Worm (Caenorhabditis elegans) whole organism, L1 larva: Measurements from ENCODE around the gene C36A4.10.

Experiments
- C16A3.4 ChIP-seq: fragments of 150-350 bp; optimal IDR thresholded peaks from 2 replicates; lab custom pipeline; 2014; ENCODE audit warnings: missing biosample characterization, missing genetic modification characterization
- C34B4.2 ChIP-seq: sonication (generic microtip); optimal IDR thresholded peaks from 2 replicates; lab custom pipeline; 2017; ENCODE audit warnings: mild to moderate bottlenecking, missing genetic modification characterization, missing compliant biosample characterization
- F16B12.6 ChIP-seq: fragments of 150-350 bp; optimal IDR thresholded peaks from 2 replicates; lab custom pipeline; 2014; ENCODE audit warnings: missing biosample characterization, missing genetic modification characterization
- Y116A8C.19 ChIP-seq: sonication (generic microtip); optimal IDR thresholded peaks from 2 replicates; lab custom pipeline; 2016; ENCODE audit warnings: missing compliant biosample characterization, missing genetic modification characterization, borderline replicate concordance
- alr-1 ChIP-seq: fragments of 200-800 bp; sonication (Bioruptor generic); optimal IDR thresholded peaks from 2 replicates; lab custom pipeline; 2018; ENCODE audit warnings: borderline replicate concordance, mild to moderate bottlenecking, missing genetic modification characterization, missing compliant biosample characterization
- aly-2 ChIP-seq: fragments of 150-350 bp; optimal IDR thresholded peaks from 2 replicates; lab custom pipeline; 2014; ENCODE audit warnings: missing biosample characterization, missing genetic modification characterization
- ama-1 ChIP-seq: fragments of 150-350 bp; optimal IDR thresholded peaks from 2 replicates; lab custom pipeline; 2014
- blmp-1 ChIP-seq: fragments of 150-350 bp; optimal IDR thresholded peaks from 2 replicates; lab custom pipeline; 2014; ENCODE audit warnings: missing biosample characterization, missing genetic modification characterization
- ceh-82 ChIP-seq, 3 experiments: fragments of 150-350 bp in 1 of 3; sonication (generic microtip) in 2 of 3; optimal IDR thresholded peaks; 2 replicates each; lab custom pipeline; 2014 to 2017; ENCODE audit warnings: missing biosample characterization in 3 of 3, missing genetic modification characterization in 3 of 3
- dpl-1 ChIP-seq, 3 experiments: fragments of 150-350 bp in 2 of 3; sonication (generic microtip) in 1 of 3; optimal IDR thresholded peaks; 2 replicates each; lab custom pipeline; 2014 to 2017; ENCODE audit warnings: missing biosample characterization in 3 of 3, missing genetic modification characterization in 3 of 3, missing genetic modification reagents in 3 of 3
- egl-13 ChIP-seq: sonication (generic microtip); optimal IDR thresholded peaks from 2 replicates; lab custom pipeline; 2016; ENCODE audit warnings: missing genotype, missing genetic modification reagents, missing genetic modification characterization, missing compliant biosample characterization
- ets-5 ChIP-seq: fragments of 200-800 bp; sonication (Bioruptor generic); IDR thresholded peaks from 2 replicates; pipeline ENCODE4 v1.3.6; 2022; ENCODE audit warnings: missing genetic modification characterization, missing compliant biosample characterization
- fkh-10 ChIP-seq: sonication (generic microtip); optimal IDR thresholded peaks from 2 replicates; lab custom pipeline; 2017; ENCODE audit warnings: missing biosample characterization, missing genetic modification reagents, missing genetic modification characterization
- fkh-4 ChIP-seq: sonication (generic microtip); optimal IDR thresholded peaks from 2 replicates; lab custom pipeline; 2016; ENCODE audit warnings: missing compliant biosample characterization, missing genetic modification characterization, borderline replicate concordance
- grh-1 ChIP-seq: fragments of 200-800 bp; sonication (Bioruptor generic); IDR thresholded peaks from 2 replicates; pipeline ENCODE4 v1.3.6; 2022; ENCODE audit warnings: missing genetic modification reagents, missing genetic modification characterization, missing compliant biosample characterization
- hlh-17 ChIP-seq: fragments of 200-800 bp; sonication (Bioruptor generic); optimal IDR thresholded peaks from 2 replicates; lab custom pipeline; 2018; ENCODE audit warnings: missing genetic modification characterization, mild to moderate bottlenecking, missing compliant biosample characterization, moderate library complexity, borderline replicate concordance
- isw-1 ChIP-seq: fragments of 200-800 bp; sonication (Bioruptor generic); IDR thresholded peaks from 2 replicates; pipeline ENCODE4 v1.3.6; 2022; ENCODE audit warnings: missing genetic modification characterization, missing compliant biosample characterization
- lin-13 ChIP-seq: fragments of 150-350 bp; optimal IDR thresholded peaks from 2 replicates; lab custom pipeline; 2014; ENCODE audit warnings: missing biosample characterization, missing genetic modification reagents, missing genetic modification characterization
- lin-14 ChIP-seq: fragments of 200-800 bp; sonication (Bioruptor generic); optimal IDR thresholded peaks from 2 replicates; lab custom pipeline; 2018; ENCODE audit warnings: mild to moderate bottlenecking, missing genetic modification characterization, moderate library complexity, missing compliant biosample characterization
- lin-15B ChIP-seq: fragments of 150-350 bp; sonication (generic microtip); optimal IDR thresholded peaks from 3 replicates; lab custom pipeline; 2014; ENCODE audit warnings: missing biosample characterization, missing genetic modification characterization
- lin-35 ChIP-seq, 2 experiments: fragments of 150-350 bp; optimal IDR thresholded peaks; 2 replicates each; lab custom pipeline; 2014; ENCODE audit warnings: missing biosample characterization in 2 of 2, missing genetic modification characterization in 2 of 2, missing genetic modification reagents in 2 of 2
- lsy-2 ChIP-seq, 2 experiments: fragments of 150-350 bp; optimal IDR thresholded peaks; 2 replicates each; lab custom pipeline; 2014; ENCODE audit warnings: missing biosample characterization in 2 of 2, missing genetic modification characterization in 2 of 2
- mab-9 ChIP-seq: fragments of 200-800 bp; sonication (Bioruptor generic); IDR thresholded peaks from 2 replicates; pipeline ENCODE4 v1.3.6; 2022; ENCODE audit warnings: missing genetic modification reagents, missing genetic modification characterization, missing compliant biosample characterization
- mdl-1 ChIP-seq, 2 experiments: fragments of 150-350 bp; optimal IDR thresholded peaks; 2 replicates each; lab custom pipeline; 2014 to 2017; ENCODE audit warnings: missing biosample characterization in 2 of 2, missing genetic modification characterization in 2 of 2, inconsistent platforms in 1 of 2
- mef-2 ChIP-seq: fragments of 150-350 bp; optimal IDR thresholded peaks from 2 replicates; lab custom pipeline; 2014; ENCODE audit warnings: missing biosample characterization, missing genetic modification characterization
- mep-1 ChIP-seq: fragments of 150-350 bp; optimal IDR thresholded peaks from 2 replicates; lab custom pipeline; 2014; ENCODE audit warnings: missing biosample characterization, missing genetic modification characterization
- nhr-11 ChIP-seq: fragments of 150-350 bp; optimal IDR thresholded peaks from 2 replicates; lab custom pipeline; 2014; ENCODE audit warnings: missing biosample characterization, missing genetic modification characterization
- nhr-237 ChIP-seq: fragments of 150-350 bp; optimal IDR thresholded peaks from 2 replicates; lab custom pipeline; 2014; ENCODE audit warnings: missing biosample characterization, missing genetic modification characterization
- nhr-47 ChIP-seq: sonication (generic microtip); optimal IDR thresholded peaks from 2 replicates; lab custom pipeline; 2016; ENCODE audit warnings: mild to moderate bottlenecking, missing genetic modification characterization, moderate library complexity, missing compliant biosample characterization
- nhr-71 ChIP-seq: sonication (generic microtip); optimal IDR thresholded peaks from 2 replicates; lab custom pipeline; 2016; ENCODE audit warnings: mild to moderate bottlenecking, missing genetic modification characterization, moderate library complexity, missing compliant biosample characterization
- nhr-76 ChIP-seq: sonication (generic microtip); optimal IDR thresholded peaks from 2 replicates; lab custom pipeline; 2017; ENCODE audit warnings: missing biosample characterization, missing genetic modification characterization
- nhr-84 ChIP-seq: sonication (generic microtip); optimal IDR thresholded peaks from 2 replicates; lab custom pipeline; 2017; ENCODE audit warnings: missing biosample characterization, missing genetic modification characterization
- nhr-85 ChIP-seq: sonication (generic microtip); peaks from one replicate; lab custom pipeline; 2016; ENCODE audit warnings: missing genetic modification characterization, inconsistent platforms, missing compliant biosample characterization
- nhr-90 ChIP-seq: sonication (generic microtip); optimal IDR thresholded peaks from 2 replicates; lab custom pipeline; 2016; ENCODE audit warnings: mild to moderate bottlenecking, missing genetic modification characterization, missing compliant biosample characterization; ENCODE audit not compliant: poor library complexity
- pag-3 ChIP-seq: sonication (generic microtip); optimal IDR thresholded peaks from 2 replicates; lab custom pipeline; 2017; ENCODE audit warnings: missing genetic modification characterization, mild to moderate bottlenecking, missing compliant biosample characterization, antibody characterized with exemption, borderline replicate concordance; ENCODE audit not compliant: insufficient read depth
- pax-3 ChIP-seq: fragments of 200-800 bp; sonication (Bioruptor generic); optimal IDR thresholded peaks from 2 replicates; lab custom pipeline; 2018; ENCODE audit warnings: mild to moderate bottlenecking, missing genetic modification characterization, moderate library complexity, missing compliant biosample characterization
- snpc-4 ChIP-seq: fragments of 150-350 bp; optimal IDR thresholded peaks from 2 replicates; lab custom pipeline; 2014; ENCODE audit warnings: missing biosample characterization, missing genetic modification characterization
- snu-23 ChIP-seq: sonication (generic microtip); optimal IDR thresholded peaks from 2 replicates; lab custom pipeline; 2016; ENCODE audit warnings: missing genetic modification characterization, missing compliant biosample characterization
- sox-4 ChIP-seq: sonication (generic microtip); optimal IDR thresholded peaks from 2 replicates; lab custom pipeline; 2016; ENCODE audit warnings: missing genetic modification characterization, missing compliant biosample characterization
- sptf-1 ChIP-seq: fragments of 150-350 bp; optimal IDR thresholded peaks from 2 replicates; lab custom pipeline; 2014; ENCODE audit warnings: missing biosample characterization, missing genetic modification characterization
- tbx-2 ChIP-seq: sonication (generic microtip); optimal IDR thresholded peaks from 2 replicates; lab custom pipeline; 2016; ENCODE audit warnings: missing genetic modification characterization, missing compliant biosample characterization
- tlp-1 ChIP-seq: fragments of 150-350 bp; optimal IDR thresholded peaks from 2 replicates; lab custom pipeline; 2014; ENCODE audit warnings: missing biosample characterization, missing genetic modification characterization
- unc-62 ChIP-seq: fragments of 150-350 bp; optimal IDR thresholded peaks from 2 replicates; lab custom pipeline; 2014; ENCODE audit warnings: missing biosample characterization, missing genetic modification reagents, missing genetic modification characterization
- unc-86 ChIP-seq: sonication (generic microtip); optimal IDR thresholded peaks from 2 replicates; lab custom pipeline; 2016; ENCODE audit warnings: missing genetic modification characterization, missing compliant biosample characterization
- vab-15 ChIP-seq: sonication (generic microtip); optimal IDR thresholded peaks from 2 replicates; lab custom pipeline; 2017; ENCODE audit warnings: missing genotype, mild to moderate bottlenecking, missing genetic modification characterization, missing compliant biosample characterization
- zag-1 ChIP-seq: fragments of 150-350 bp; optimal IDR thresholded peaks from 2 replicates; lab custom pipeline; 2014; ENCODE audit warnings: missing biosample characterization, missing genetic modification characterization
- zip-4 ChIP-seq: fragments of 200-800 bp; sonication (Bioruptor generic); optimal IDR thresholded peaks from 2 replicates; lab custom pipeline; 2018; ENCODE audit warnings: mild to moderate bottlenecking, missing genetic modification characterization, moderate library complexity, missing compliant biosample characterization
- ztf-11 ChIP-seq, 2 experiments: sonication (generic microtip); optimal IDR thresholded peaks; 2 replicates each; lab custom pipeline; 2016 to 2017; ENCODE audit warnings: missing genetic modification characterization in 2 of 2, missing biosample characterization in 1 of 2, missing compliant biosample characterization in 1 of 2
- ztf-4 ChIP-seq: fragments of 150-350 bp; optimal IDR thresholded peaks from 2 replicates; lab custom pipeline; 2014; ENCODE audit warnings: missing biosample characterization, missing genetic modification characterization

Gene C36A4.10

DNA sequence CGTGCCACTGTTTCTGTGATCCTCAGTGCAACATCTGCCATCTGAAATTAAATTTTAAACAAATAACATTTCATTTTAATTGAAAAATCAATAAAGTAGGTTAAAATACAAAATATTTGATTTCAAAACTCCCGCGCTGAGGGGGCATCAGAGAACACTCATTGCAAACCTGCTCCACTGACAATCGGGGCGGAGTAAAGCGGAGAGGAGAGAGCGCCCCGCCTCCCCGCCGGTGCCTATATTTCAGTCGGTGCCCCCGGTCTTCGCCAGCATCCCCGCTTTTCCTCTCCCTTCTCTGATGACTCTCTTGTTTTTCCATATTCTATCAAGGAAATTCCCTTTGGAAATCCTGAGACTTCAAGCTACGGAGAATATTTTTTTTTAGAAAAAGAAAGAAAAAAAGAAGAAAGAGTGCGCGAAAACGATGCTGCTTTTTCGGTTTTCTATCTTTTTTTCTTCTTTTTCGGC lies 31.7 kb upstream of the C36A4.10 start, which contains the start of gene brc-1 (continued):
- TF ChIP-seq zag-1 (tag; lab: Kevin White, UChicago) = no peak
- TF ChIP-seq tlp-1 = no peak
- TF ChIP-seq lin-15B = peak; percentile 88
- TF ChIP-seq nhr-47 = peak; percentile 91
- peak; percentile 53 for TF ChIP-seq nhr-11 (tag; lab: Kevin White, UChicago)
- TF ChIP-seq lin-35 (GFP tag; optimal IDR thresholded peaks at IDR 0.05; lab: Kevin White, UChicago) = peak; percentile 96 to 97
- TF ChIP-seq snpc-4 (tag; lab: Kevin White, UChicago) = peak; percentile 66
- TF ChIP-seq blmp-1 (tag; lab: Kevin White, UChicago) = peak; percentile 72
- TF ChIP-seq zip-4 (GFP tag; lab: Kevin White, UChicago) = peak; percentile 59
- peak; percentile 97 for TF ChIP-seq lin-14 (GFP tag; lab: Kevin White, UChicago)
- TF ChIP-seq ztf-11 (tag; optimal IDR thresholded peaks at IDR 0.05; lab: Kevin White, UChicago) = peak in 1 of 2 experiments; percentile 36
- peak; percentile 50 for TF ChIP-seq mef-2 (tag; lab: Kevin White, UChicago)
- TF ChIP-seq mab-9 (GFP tag; lab: Robert Waterston, UW) = peak; percentile 78
- peak; percentile 35 for TF ChIP-seq aly-2 (tag; lab: Kevin White, UChicago)
- peak; percentile 84 for TF ChIP-seq pax-3 (tag; lab: Kevin White, UChicago)
- TF ChIP-seq mep-1 = peak; percentile 78
- peak; percentile 75 to 96 (median 75) for TF ChIP-seq ceh-82 (tag; optimal IDR thresholded peaks at IDR 0.05; lab: Kevin White, UChicago)
- TF ChIP-seq lin-13 (GFP tag; lab: Kevin White, UChicago) = peak; percentile 83
- TF ChIP-seq alr-1 (tag; lab: Kevin White, UChicago) = no peak
- TF ChIP-seq snu-23 (GFP tag; lab: Kevin White, UChicago) = peak; percentile 90
- TF ChIP-seq egl-13 = peak; percentile 85
- peak; percentile 85 for TF ChIP-seq C16A3.4 (tag; lab: Kevin White, UChicago)
- TF ChIP-seq nhr-71 (tag; lab: Kevin White, UChicago) = peak; percentile 94
- no peak for TF ChIP-seq nhr-84 (tag; lab: Kevin White, UChicago)
- TF ChIP-seq F16B12.6 (tag; lab: Kevin White, UChicago) = peak; percentile 74
- TF ChIP-seq grh-1 (GFP tag; lab: Robert Waterston, UW) = peak; percentile 51
- TF ChIP-seq hlh-17 (GFP tag; lab: Kevin White, UChicago) = no peak
- no peak for TF ChIP-seq sptf-1 (tag; lab: Kevin White, UChicago)
- TF ChIP-seq nhr-90 (tag; lab: Kevin White, UChicago) = peak; percentile 70
- TF ChIP-seq fkh-4 (tag; lab: Kevin White, UChicago) = peak; percentile 2
- TF ChIP-seq C34B4.2 (tag; lab: Kevin White, UChicago) = no peak
- TF ChIP-seq dpl-1 (GFP tag; optimal IDR thresholded peaks at IDR 0.05; lab: Kevin White, UChicago) = peak; percentile 92 to 96 (median 94)
- TF ChIP-seq vab-15 = peak; percentile 15
- TF ChIP-seq lsy-2 (tag; optimal IDR thresholded peaks at IDR 0.05; lab: Kevin White, UChicago) = peak; percentile 93 to 96
- TF ChIP-seq nhr-237 (tag; lab: Kevin White, UChicago) = peak; percentile 74
- TF ChIP-seq ets-5 (GFP tag; lab: Robert Waterston, UW) = no peak
- peak; percentile 81 for TF ChIP-seq nhr-85 (tag; lab: Kevin White, UChicago)
- TF ChIP-seq tbx-2 (tag; lab: Kevin White, UChicago) = peak; percentile 83
- peak; percentile 71 for TF ChIP-seq ama-1 (lab: Kevin White, UChicago)
- TF ChIP-seq ztf-4 (tag; lab: Kevin White, UChicago) = peak; percentile 62
- TF ChIP-seq Y116A8C.19 = no peak
- TF ChIP-seq mdl-1 (tag; optimal IDR thresholded peaks at IDR 0.05; lab: Kevin White, UChicago) = peak in 1 of 2 experiments; percentile 60
- no peak for TF ChIP-seq nhr-76 (tag; lab: Kevin White, UChicago)
- peak; percentile 87 for TF ChIP-seq fkh-10 (GFP tag; lab: Kevin White, UChicago)
- TF ChIP-seq isw-1 = peak; percentile 88
- TF ChIP-seq unc-62 = no peak
- TF ChIP-seq pag-3 (tag; lab: Kevin White, UChicago) = no peak
- peak; percentile 86 for TF ChIP-seq unc-86 (tag; lab: Kevin White, UChicago)
- TF ChIP-seq sox-4 (tag; lab: Kevin White, UChicago) = no peak
